Fruit fly (Drosophila melanogaster): ENCODE results near the gene Kmn2.
A peak's percentile ranks its signal among the peaks of the same experiment; 100 is the strongest.
"Not testable (repeated sequence)": the region's sequence is repeated elsewhere in the genome, so short reads cannot be mapped to it uniquely, and the experiment has no call there.

The Kmn2 gene

DNA sequence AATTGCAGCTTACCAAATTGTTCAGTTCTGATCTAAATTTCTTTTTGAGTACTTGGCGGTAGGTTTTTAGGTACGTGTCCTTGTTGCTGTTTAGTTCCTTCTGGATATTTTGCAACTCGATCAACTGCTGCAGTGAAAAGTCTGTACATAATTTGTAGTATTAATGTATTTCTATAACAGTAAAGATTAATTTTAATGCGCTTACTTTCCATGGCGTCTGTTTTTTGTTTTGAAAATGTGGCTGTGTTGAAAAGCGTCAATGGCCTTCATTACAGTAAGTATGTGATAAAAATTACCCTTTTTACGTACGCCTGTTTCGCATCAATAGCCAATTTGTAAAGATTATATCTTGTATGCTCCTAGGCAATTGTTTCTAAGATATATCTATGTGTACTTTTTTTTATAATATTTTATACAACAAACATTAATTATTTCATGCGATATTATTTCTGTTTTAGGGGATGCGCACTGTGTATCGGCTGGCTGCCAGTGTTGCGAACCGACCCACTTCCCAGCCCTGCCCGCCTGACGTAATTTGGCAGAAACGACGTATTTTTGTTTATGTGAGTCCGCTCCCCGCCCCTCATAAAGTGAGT, at the start of gene Kmn2, which contains the start of gene CG2698:
Kmn2 (minus strand) TSS at position 236 of the 596 bp plus-strand sequence.
CG2698 (plus strand) TSS at position 489 of the 596 bp plus-strand sequence.
- TF ChIP-seq EcR (GFP tag; optimal IDR thresholded peaks at IDR 0.05) (no peak), usp (GFP tag; optimal IDR thresholded peaks at IDR 0.05) (no peak), pan (optimal IDR thresholded peaks at IDR 0.05) (no peak), Dll (optimal IDR thresholded peaks at IDR 0.05) (no peak), CG8478 (optimal IDR thresholded peaks at IDR 0.05) (no peak), psq (optimal IDR thresholded peaks at IDR 0.05) (no peak)

DNA sequence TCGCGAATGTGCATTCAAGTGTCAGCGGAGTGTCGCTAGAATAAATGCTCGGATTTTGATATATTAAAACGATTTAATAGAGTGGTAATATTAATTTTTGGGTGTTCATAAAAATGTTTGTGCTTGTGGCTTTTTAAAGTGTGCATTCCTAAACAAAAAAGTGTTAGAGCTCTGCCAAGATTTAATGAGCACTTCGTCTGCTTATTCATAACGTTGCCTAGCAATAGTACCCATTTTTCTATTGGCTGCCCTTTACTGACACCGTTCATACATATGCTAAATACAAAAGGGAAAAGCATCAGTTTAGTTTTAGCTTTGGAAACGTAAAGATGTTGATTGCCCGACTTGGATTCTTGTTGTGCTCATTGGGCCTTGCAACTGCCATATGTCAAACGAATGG, 48.3 kb upstream of the Kmn2 start, which contains the start of gene CG43061:
CG43061 (plus strand) TSS at position 301 of the 400 bp plus-strand sequence.
- not testable (repeated sequence) for TF ChIP-seq usp (GFP tag; optimal IDR thresholded peaks at IDR 0.05); Dll (optimal IDR thresholded peaks at IDR 0.05); pan (optimal IDR thresholded peaks at IDR 0.05)

DNA sequence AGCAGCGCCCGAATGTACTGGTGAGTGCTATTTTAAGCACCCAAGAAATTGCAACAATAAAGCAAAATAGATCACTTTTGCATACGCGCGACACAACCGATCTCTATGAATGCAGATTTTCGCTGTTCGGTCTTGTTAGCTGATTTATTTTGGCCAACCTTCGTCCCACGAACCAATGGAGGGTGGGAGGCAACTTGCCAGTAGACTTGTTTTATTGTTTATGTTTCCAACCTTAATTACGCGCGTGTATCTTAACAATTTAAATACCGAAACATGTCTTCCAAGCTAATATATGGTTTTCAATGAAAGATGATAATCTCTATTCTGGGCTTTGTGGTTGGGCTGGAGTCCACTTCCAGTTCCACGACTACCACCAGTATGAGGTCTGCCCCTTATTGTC, 47.8 kb upstream of the Kmn2 start, which contains the start of gene CG43618:
CG43618 (plus strand) TSS at position 301 of the 400 bp plus-strand sequence.
- not testable (repeated sequence) for TF ChIP-seq usp (GFP tag; optimal IDR thresholded peaks at IDR 0.05); EcR (GFP tag; optimal IDR thresholded peaks at IDR 0.05); Dll (optimal IDR thresholded peaks at IDR 0.05)

DNA sequence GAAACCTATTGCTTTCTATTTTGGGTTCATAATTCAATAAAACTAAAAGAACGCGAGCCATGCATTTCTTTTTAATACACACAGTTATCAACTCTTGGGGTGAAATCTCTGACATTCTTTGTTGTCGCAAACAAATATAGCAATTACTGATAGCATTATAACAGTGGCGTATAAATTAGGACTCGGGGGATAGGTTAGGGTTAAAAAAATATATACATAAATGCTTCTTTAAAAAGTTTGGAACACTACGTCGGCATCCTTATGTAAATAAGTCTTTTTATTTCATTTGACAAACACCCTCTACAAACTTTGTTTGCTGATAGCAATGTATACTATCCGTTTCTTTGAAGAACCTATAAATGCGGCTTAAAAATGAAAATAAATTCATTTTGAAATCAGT, 39.7 kb upstream of the Kmn2 start, which contains the start of gene CG43060:
CG43060 (plus strand) TSS at position 382 of the 400 bp plus-strand sequence.
- TF ChIP-seq EcR (GFP tag; optimal IDR thresholded peaks at IDR 0.05) (no peak), psq (optimal IDR thresholded peaks at IDR 0.05) (no peak), Dll (optimal IDR thresholded peaks at IDR 0.05) (no peak), CG8478 (optimal IDR thresholded peaks at IDR 0.05) (no peak), pan (optimal IDR thresholded peaks at IDR 0.05) (no peak)

DNA sequence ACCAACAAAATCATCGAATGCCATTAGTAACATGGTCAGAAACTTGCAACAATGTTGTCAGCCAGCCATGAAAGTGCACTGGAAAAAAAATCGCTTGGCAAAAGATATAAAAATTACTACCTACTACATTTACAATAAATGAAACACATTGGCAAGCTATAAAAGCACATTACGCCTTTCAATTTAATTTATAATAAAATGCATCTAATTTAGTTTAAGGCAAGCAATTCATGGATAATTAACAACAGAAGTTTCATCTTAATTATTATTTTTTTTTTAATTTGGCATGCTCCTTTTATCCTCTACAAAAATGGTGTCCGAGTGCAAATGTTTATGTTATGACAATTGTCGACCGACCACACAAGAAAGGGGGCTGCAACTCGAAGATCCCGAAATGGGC, 37.8 kb upstream of the Kmn2 start:
- TF ChIP-seq CG8478 (optimal IDR thresholded peaks at IDR 0.05) (no peak), pan (optimal IDR thresholded peaks at IDR 0.05) (no peak), usp (GFP tag; optimal IDR thresholded peaks at IDR 0.05) (no peak), Dll (optimal IDR thresholded peaks at IDR 0.05) (no peak), EcR (GFP tag; optimal IDR thresholded peaks at IDR 0.05) (no peak)

DNA sequence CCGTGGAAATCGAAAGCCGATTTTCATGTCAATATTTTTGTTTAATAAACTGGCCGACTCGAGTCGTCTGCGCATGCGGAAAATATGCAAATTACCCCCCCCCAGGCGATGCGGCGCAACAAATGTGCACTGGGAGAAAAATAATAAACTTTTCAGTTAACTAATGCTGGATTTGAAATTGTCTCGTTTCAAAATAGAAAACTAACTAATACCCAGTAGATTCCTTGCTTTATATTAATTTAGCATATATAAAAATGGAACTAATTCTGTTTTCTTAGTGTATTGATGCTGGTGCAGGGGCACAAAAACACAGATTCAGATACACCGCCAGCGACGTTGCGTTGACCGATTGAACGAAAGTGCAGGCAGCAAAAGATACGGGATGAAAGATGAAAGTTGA, 36.8 kb upstream of the Kmn2 start:
- TF ChIP-seq EcR (GFP tag; optimal IDR thresholded peaks at IDR 0.05) (no peak), pan (optimal IDR thresholded peaks at IDR 0.05) (no peak), usp (GFP tag; optimal IDR thresholded peaks at IDR 0.05) (no peak), psq (optimal IDR thresholded peaks at IDR 0.05) (no peak), CG8478 (optimal IDR thresholded peaks at IDR 0.05) (no peak), Dll (optimal IDR thresholded peaks at IDR 0.05) (no peak)

DNA sequence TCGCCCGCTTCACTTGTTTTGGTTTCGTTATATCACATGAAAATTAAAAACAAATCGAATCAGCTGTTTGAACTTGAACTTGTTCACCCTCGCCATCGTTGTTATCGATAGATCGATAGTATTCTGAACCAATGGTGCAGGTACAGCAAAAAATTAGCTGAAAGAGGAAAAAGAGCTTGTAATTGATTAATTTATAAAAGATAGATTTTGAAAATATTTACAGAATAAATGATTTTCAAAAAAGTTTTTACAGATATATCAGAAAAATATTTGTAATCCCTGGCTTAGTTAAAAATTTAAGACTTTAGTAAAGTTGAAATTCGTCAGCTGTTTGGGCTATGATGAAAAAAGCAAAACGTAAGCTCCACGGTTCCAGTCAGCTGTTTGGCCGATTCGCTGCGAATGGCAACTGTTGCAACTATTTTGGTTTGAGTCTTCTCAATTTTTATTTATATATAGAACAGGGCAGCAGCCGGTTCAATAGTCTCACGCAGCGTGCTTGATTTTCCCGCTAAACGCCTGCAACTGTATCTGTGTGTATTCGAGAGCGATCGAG, 31.9 kb upstream of the Kmn2 start, which contains the start of the genes CG11035 and unc-45:
CG11035 (minus strand) TSS at position 87 of the 556 bp plus-strand sequence.
unc-45 (plus strand) TSS at position 379 of the 556 bp plus-strand sequence.
- TF ChIP-seq Dll (optimal IDR thresholded peaks at IDR 0.05) (no peak), usp (GFP tag; optimal IDR thresholded peaks at IDR 0.05) (no peak), CG8478 (optimal IDR thresholded peaks at IDR 0.05) (no peak), EcR (GFP tag; optimal IDR thresholded peaks at IDR 0.05) (no peak)

DNA sequence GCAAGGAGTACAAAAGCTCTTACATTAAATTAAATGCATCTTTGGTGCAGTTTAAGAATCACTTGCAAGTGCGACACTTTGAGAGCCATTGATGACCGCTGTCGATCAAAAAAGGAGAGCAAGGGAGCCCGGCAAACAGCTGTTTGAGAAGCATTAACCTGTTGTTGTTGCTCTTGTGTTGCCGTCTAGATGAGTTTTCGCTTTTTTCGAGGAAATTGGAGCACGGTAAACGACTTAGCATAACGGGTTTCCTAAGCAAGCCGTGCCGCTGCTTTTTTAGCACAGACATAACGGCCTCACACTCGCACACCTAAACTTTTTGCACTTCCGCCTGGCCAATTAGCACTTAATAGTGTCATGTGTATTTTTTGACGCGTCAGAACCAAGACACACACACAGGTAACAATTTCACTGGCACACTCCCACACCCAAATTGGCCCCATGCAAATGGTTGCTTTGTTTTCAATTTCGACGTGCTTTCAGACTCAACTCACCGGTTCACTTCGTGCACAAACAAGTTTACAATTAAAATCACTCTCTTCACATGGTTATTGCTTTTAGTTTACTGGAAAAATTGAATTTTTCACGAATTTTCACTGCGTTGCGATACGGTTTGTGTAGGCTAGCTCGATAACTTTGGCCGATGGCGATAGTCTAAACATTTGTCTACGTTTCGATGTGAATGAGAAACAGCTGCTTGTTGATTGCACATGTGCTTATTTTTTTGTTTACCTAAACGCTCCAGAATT, 29.2 kb upstream of the Kmn2 start, which contains the start of the genes CG10903 and CG2747:
CG10903 (plus strand) TSS at position 261 of the 749 bp plus-strand sequence.
CG2747 (minus strand) TSS at position 640 of the 749 bp plus-strand sequence.
- no peak for TF ChIP-seq psq (optimal IDR thresholded peaks at IDR 0.05)

DNA sequence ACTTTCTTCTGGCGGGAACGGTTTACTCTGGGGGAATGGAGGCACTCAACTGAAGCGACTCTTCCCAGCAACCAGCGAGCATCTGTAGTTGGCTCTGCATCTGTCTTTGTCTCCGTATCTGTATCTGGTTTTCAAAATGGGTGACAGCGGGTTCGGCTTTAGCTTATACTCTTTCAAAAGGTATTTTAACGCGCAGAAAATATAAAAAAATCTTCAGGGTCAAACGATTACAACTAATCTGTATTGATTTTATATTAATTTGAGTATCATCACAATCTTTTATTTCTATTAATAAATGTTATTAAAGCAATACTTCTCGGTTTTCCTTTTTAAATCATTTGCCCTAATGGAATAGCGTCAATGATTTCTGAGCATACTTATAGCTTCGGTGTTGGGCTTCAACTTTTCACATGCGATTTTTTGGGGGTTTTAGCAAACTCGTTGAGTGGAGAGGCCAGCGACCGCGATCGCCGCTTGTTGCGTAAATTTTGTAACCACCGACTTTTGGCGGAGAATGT, 28.4 kb upstream of the Kmn2 start, which contains the start of gene ImpE3:
ImpE3 (minus strand) TSS at position 51 of the 518 bp plus-strand sequence.
- TF ChIP-seq EcR (GFP tag; optimal IDR thresholded peaks at IDR 0.05) (no peak), psq (optimal IDR thresholded peaks at IDR 0.05) (no peak), CG8478 (optimal IDR thresholded peaks at IDR 0.05) (no peak), Dll (optimal IDR thresholded peaks at IDR 0.05) (no peak), pan (optimal IDR thresholded peaks at IDR 0.05) (no peak), usp (GFP tag; optimal IDR thresholded peaks at IDR 0.05) (no peak)

DNA sequence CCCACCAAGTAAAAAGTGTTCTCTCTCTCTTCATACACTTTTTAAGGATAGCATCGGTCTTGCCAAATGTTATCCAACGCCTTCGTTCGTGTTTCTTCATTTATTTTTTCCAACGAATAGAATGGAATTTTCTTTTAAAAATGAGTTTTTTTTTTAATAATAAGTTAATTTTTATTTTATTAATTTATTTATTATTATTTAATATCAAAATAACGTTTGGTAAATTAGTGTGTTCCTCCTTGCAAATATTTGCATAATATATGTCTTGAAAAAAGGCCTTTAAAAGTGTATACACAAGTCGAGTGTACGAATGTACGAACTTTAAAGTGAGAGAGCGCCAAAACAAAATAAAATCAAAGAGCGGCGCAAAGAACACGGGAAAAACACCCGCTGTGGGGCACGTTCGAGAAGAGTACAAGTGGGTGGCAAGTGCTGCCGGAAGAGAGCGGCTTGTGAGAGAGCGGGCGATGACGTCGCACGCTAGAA, 26.1 kb upstream of the Kmn2 start:
- TF ChIP-seq CG8478 (optimal IDR thresholded peaks at IDR 0.05) (no peak), Dll (optimal IDR thresholded peaks at IDR 0.05) (peak; percentile 63)

DNA sequence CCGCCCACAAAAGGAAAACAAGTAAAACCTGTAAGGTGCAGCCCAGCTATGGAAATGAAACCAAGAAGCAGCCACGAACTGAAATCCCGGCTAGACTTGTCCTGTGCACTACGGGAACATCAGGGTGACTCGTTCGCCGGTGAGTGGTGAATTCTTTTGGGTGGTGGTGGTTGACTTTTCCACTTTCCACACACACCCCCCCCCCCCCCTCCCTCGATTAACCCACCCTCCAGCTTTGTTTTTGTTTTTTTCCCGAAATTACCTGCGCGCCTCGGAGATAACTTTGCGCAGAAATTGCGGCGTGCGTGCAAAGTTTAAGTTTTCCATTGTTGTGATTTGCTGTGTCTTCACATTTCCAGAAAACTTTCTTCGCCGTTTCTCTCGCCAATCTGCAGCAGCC, 25.4 kb upstream of the Kmn2 start:
- TF ChIP-seq EcR (GFP tag; optimal IDR thresholded peaks at IDR 0.05), result no peak
- no peak for TF ChIP-seq pan (optimal IDR thresholded peaks at IDR 0.05)
- TF ChIP-seq psq (optimal IDR thresholded peaks at IDR 0.05), result no peak
- no peak for TF ChIP-seq Dll (optimal IDR thresholded peaks at IDR 0.05)
- no peak for TF ChIP-seq CG8478 (optimal IDR thresholded peaks at IDR 0.05)
- TF ChIP-seq usp (GFP tag; optimal IDR thresholded peaks at IDR 0.05), result no peak
